Worm (Caenorhabditis elegans) whole organism, L2 larva: Measurements from ENCODE around the gene K10D11.7.

Experiments used
- C34F6.9 ChIP-seq: fragments of 150-350 bp; optimal IDR thresholded peaks from 2 replicates; lab custom pipeline; 2014; ENCODE audit warnings: missing biosample characterization, missing genetic modification characterization
- F13H6.1 ChIP-seq: sonication (generic microtip); optimal IDR thresholded peaks from 2 replicates; lab custom pipeline; 2016; ENCODE audit warnings: missing genetic modification characterization, missing compliant biosample characterization
- R02D3.7 ChIP-seq: fragments of 150-350 bp; optimal IDR thresholded peaks from 2 replicates; lab custom pipeline; 2014; ENCODE audit warnings: missing biosample characterization, missing genetic modification characterization
- Y55F3AM.14 ChIP-seq: fragments of 200-800 bp; sonication (Bioruptor generic); optimal IDR thresholded peaks from 2 replicates; lab custom pipeline; 2018; ENCODE audit warnings: mild to moderate bottlenecking, missing genetic modification characterization, missing compliant biosample characterization
- ZK546.5 ChIP-seq: sonication (generic microtip); optimal IDR thresholded peaks from 2 replicates; lab custom pipeline; 2017; ENCODE audit warnings: missing biosample characterization, missing genetic modification characterization
- aly-2 ChIP-seq: fragments of 150-350 bp; optimal IDR thresholded peaks from 2 replicates; lab custom pipeline; 2014; ENCODE audit warnings: missing biosample characterization, missing genetic modification characterization
- ama-1 ChIP-seq: fragments of 150-350 bp; optimal IDR thresholded peaks from 2 replicates; lab custom pipeline; 2018; ENCODE audit warnings: inconsistent platforms
- ceh-16 ChIP-seq: fragments of 150-350 bp; optimal IDR thresholded peaks from 2 replicates; lab custom pipeline; 2014; ENCODE audit warnings: missing biosample characterization, missing genetic modification characterization
- ceh-82 ChIP-seq: fragments of 150-350 bp; optimal IDR thresholded peaks from 2 replicates; lab custom pipeline; 2014; ENCODE audit warnings: missing biosample characterization, missing genetic modification characterization
- crh-2 ChIP-seq: sonication (generic microtip); optimal IDR thresholded peaks from 2 replicates; lab custom pipeline; 2017; ENCODE audit warnings: missing biosample characterization, missing genetic modification characterization
- dmd-4 ChIP-seq: sonication (generic microtip); optimal IDR thresholded peaks from 2 replicates; lab custom pipeline; 2017; ENCODE audit warnings: missing biosample characterization, missing genetic modification characterization
- egl-27 ChIP-seq: sonication (generic microtip); optimal IDR thresholded peaks from 3 replicates; lab custom pipeline; 2017; ENCODE audit warnings: missing biosample characterization, missing genetic modification reagents, missing genetic modification characterization
- elt-1 ChIP-seq: fragments of 150-350 bp; optimal IDR thresholded peaks from 2 replicates; lab custom pipeline; 2014; ENCODE audit warnings: missing biosample characterization, missing genetic modification characterization
- fos-1 ChIP-seq: fragments of 150-350 bp; optimal IDR thresholded peaks from 2 replicates; lab custom pipeline; 2014; ENCODE audit warnings: missing biosample characterization, missing genetic modification characterization
- lin-11 ChIP-seq: fragments of 150-350 bp; sonication (generic microtip); optimal IDR thresholded peaks from 2 replicates; lab custom pipeline; 2014; ENCODE audit warnings: missing biosample characterization, missing genetic modification characterization, inconsistent platforms, mixed read lengths
- lin-39 ChIP-seq: fragments of 150-350 bp; optimal IDR thresholded peaks from 2 replicates; lab custom pipeline; 2014; ENCODE audit warnings: missing biosample characterization, missing genetic modification reagents, missing genetic modification characterization
- lsy-2 ChIP-seq, 2 experiments: fragments of 150-350 bp in 1 of 2; sonication (generic microtip) in 1 of 2; optimal IDR thresholded peaks; 2 replicates each; lab custom pipeline; 2014 to 2017; ENCODE audit warnings: missing biosample characterization in 2 of 2, missing genetic modification characterization in 2 of 2
- mbf-1 ChIP-seq: sonication (generic microtip); optimal IDR thresholded peaks from 2 replicates; lab custom pipeline; 2017; ENCODE audit warnings: missing biosample characterization, missing genetic modification characterization
- nhr-10 ChIP-seq: sonication (generic microtip); optimal IDR thresholded peaks from 2 replicates; lab custom pipeline; 2017; ENCODE audit warnings: missing biosample characterization, missing genetic modification characterization
- nhr-11 ChIP-seq: fragments of 150-350 bp; optimal IDR thresholded peaks from 2 replicates; lab custom pipeline; 2014; ENCODE audit warnings: missing biosample characterization, missing genetic modification characterization
- nhr-12 ChIP-seq: fragments of 150-350 bp; optimal IDR thresholded peaks from 2 replicates; lab custom pipeline; 2014; ENCODE audit warnings: missing biosample characterization, missing genetic modification characterization
- nhr-129 ChIP-seq: fragments of 150-350 bp; optimal IDR thresholded peaks from 2 replicates; lab custom pipeline; 2014; ENCODE audit warnings: missing biosample characterization, missing genetic modification characterization
- nhr-21 ChIP-seq: fragments of 150-350 bp; optimal IDR thresholded peaks from 2 replicates; lab custom pipeline; 2014; ENCODE audit warnings: missing biosample characterization, missing genetic modification characterization
- nhr-23 ChIP-seq: fragments of 150-350 bp; optimal IDR thresholded peaks from 2 replicates; lab custom pipeline; 2014; ENCODE audit warnings: missing biosample characterization, missing genetic modification reagents, missing genetic modification characterization
- nhr-237 ChIP-seq: fragments of 150-350 bp; optimal IDR thresholded peaks from 2 replicates; lab custom pipeline; 2014; ENCODE audit warnings: missing biosample characterization, missing genetic modification characterization
- nhr-25 ChIP-seq: fragments of 150-350 bp; sonication (generic microtip); optimal IDR thresholded peaks from 3 replicates; lab custom pipeline; 2014; ENCODE audit warnings: missing biosample characterization, missing genetic modification characterization
- nhr-6 ChIP-seq: fragments of 150-350 bp; optimal IDR thresholded peaks from 2 replicates; lab custom pipeline; 2014; ENCODE audit warnings: missing biosample characterization, missing genetic modification characterization
- nhr-77 ChIP-seq: fragments of 150-350 bp; optimal IDR thresholded peaks from 2 replicates; lab custom pipeline; 2014; ENCODE audit warnings: missing biosample characterization, missing genetic modification characterization
- peb-1 ChIP-seq: fragments of 150-350 bp; optimal IDR thresholded peaks from 2 replicates; lab custom pipeline; 2014; ENCODE audit warnings: missing biosample characterization, missing genetic modification characterization
- sem-4 ChIP-seq: fragments of 150-350 bp; optimal IDR thresholded peaks from 2 replicates; lab custom pipeline; 2014; ENCODE audit warnings: missing biosample characterization, missing genetic modification reagents, missing genetic modification characterization
- skn-1 ChIP-seq: sonication (generic microtip); optimal IDR thresholded peaks from 2 replicates; lab custom pipeline; 2017; ENCODE audit warnings: missing biosample characterization, missing genetic modification characterization
- sma-3 ChIP-seq: sonication (generic microtip); optimal IDR thresholded peaks from 2 replicates; lab custom pipeline; 2016; ENCODE audit warnings: missing genetic modification reagents, missing genetic modification characterization, missing compliant biosample characterization
- sma-9 ChIP-seq, 2 experiments: fragments of 150-350 bp in 1 of 2; sonication (generic microtip) in 1 of 2; optimal IDR thresholded peaks; 2 replicates each; lab custom pipeline; 2014 to 2016; ENCODE audit warnings: missing genetic modification characterization in 2 of 2, mild to moderate bottlenecking in 1 of 2, missing biosample characterization in 1 of 2, missing compliant biosample characterization in 1 of 2, missing genetic modification reagents in 1 of 2, moderate library complexity in 1 of 2
- snpc-4 ChIP-seq: fragments of 150-350 bp; optimal IDR thresholded peaks from 2 replicates; lab custom pipeline; 2014; ENCODE audit warnings: missing biosample characterization, missing genetic modification characterization
- unc-39 ChIP-seq: fragments of 150-350 bp; optimal IDR thresholded peaks from 2 replicates; lab custom pipeline; 2014; ENCODE audit warnings: missing biosample characterization, missing genetic modification characterization
- unc-55 ChIP-seq: fragments of 150-350 bp; sonication (generic microtip); optimal IDR thresholded peaks from 3 replicates; lab custom pipeline; 2014; ENCODE audit warnings: missing biosample characterization, missing genetic modification reagents, missing genetic modification characterization
- unc-62 ChIP-seq: fragments of 150-350 bp; optimal IDR thresholded peaks from 2 replicates; lab custom pipeline; 2014; ENCODE audit warnings: missing biosample characterization, missing genetic modification reagents, missing genetic modification characterization
- zag-1 ChIP-seq: fragments of 150-350 bp; optimal IDR thresholded peaks from 2 replicates; lab custom pipeline; 2014; ENCODE audit warnings: missing biosample characterization, missing genetic modification characterization
- ztf-1 ChIP-seq: fragments of 200-800 bp; sonication (Bioruptor generic); conservative IDR thresholded peaks from 2 replicates; pipeline ENCODE4 v1.3.6; 2022; ENCODE audit warnings: missing genetic modification characterization, missing compliant biosample characterization
- ztf-4 ChIP-seq: fragments of 150-350 bp; optimal IDR thresholded peaks from 2 replicates; lab custom pipeline; 2014; ENCODE audit warnings: missing biosample characterization, missing genetic modification characterization

K10D11.7 gene

DNA sequence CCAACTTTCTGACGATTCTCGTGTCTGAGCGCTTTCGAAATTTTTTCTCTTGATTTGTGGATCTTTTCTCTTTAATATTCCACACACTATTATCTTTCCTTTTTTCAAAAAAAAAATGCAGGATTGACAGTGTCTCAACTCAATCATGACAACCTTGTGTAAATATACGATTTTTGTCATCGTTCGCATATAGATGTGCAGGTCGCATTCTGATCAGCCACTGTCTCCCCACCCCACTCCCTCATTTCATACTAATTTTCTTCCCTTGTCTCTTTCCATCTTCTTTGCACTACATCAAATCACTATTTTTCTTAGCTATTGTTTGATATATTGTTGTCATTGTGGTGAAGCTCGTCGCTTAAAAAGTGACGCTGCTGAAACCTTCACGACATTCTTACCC is 39.5 kb upstream of the K10D11.7 start:
- TF ChIP-seq nhr-25 (tag; lab: Kevin White, UChicago) (peak; percentile 18), unc-62 (GFP tag; lab: Kevin White, UChicago) (no peak)

DNA sequence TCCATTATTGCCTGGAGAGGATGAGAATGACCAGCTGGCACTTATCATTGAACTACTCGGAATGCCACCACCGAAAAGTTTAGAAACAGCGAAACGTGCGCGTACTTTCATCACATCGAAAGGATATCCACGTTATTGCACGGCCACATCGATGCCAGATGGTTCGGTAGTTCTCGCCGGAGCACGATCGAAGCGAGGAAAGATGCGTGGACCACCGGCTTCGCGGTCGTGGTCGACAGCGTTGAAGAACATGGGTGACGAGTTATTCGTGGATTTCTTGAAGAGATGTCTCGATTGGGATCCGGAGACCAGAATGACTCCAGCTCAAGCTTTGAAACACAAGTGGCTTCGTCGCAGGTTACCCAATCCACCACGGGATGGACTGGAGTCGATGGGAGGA is 37.7 kb upstream of the K10D11.7 start:
- TF ChIP-seq nhr-10 (no peak), nhr-77 (tag; lab: Kevin White, UChicago) (no peak), nhr-12 (tag; lab: Kevin White, UChicago) (no peak), sem-4 (tag; lab: Kevin White, UChicago) (no peak), ama-1 (lab: Kevin White, UChicago) (no peak), lin-11 (no peak), lin-39 (tag; lab: Kevin White, UChicago) (no peak), lsy-2 (tag; optimal IDR thresholded peaks at IDR 0.05; lab: Kevin White, UChicago) (no peak), unc-62 (GFP tag; lab: Kevin White, UChicago) (no peak), sma-9 (GFP tag; optimal IDR thresholded peaks at IDR 0.05; lab: Kevin White, UChicago) (no peak), sma-9 (tag; optimal IDR thresholded peaks at IDR 0.05; lab: Kevin White, UChicago) (no peak), crh-2 (tag; lab: Kevin White, UChicago) (no peak), ZK546.5 (tag; lab: Kevin White, UChicago) (no peak), mbf-1 (no peak), snpc-4 (tag; lab: Kevin White, UChicago) (no peak), Y55F3AM.14 (GFP tag; lab: Kevin White, UChicago) (no peak), nhr-237 (tag; lab: Kevin White, UChicago) (no peak), C34F6.9 (tag; lab: Kevin White, UChicago) (no peak), dmd-4 (tag; lab: Kevin White, UChicago) (no peak), nhr-21 (tag; lab: Kevin White, UChicago) (no peak)

DNA sequence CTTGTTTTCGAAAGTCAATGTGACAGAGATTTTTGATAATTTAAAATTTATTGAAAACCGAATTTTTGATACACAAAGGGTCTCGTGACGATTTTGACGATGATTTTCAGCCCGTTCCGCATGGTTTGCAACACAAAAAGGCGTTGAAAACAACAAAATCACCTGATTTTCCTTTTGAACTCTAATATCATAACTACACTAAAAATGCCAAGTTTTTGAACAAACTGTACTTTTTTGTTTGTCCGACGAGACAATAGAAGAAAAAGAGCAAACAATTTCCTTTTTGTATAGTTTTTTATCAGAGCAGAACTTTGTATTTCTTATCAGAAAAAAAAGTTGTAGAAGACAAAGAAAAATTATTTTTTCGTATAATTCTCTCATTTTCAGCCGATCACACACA is 36.4 kb upstream of the K10D11.7 start:
- TF ChIP-seq nhr-129 (tag; lab: Kevin White, UChicago): peak; percentile 19
- no peak for TF ChIP-seq ztf-4 (tag; lab: Kevin White, UChicago)
- no peak for TF ChIP-seq zag-1 (tag; lab: Kevin White, UChicago)

DNA sequence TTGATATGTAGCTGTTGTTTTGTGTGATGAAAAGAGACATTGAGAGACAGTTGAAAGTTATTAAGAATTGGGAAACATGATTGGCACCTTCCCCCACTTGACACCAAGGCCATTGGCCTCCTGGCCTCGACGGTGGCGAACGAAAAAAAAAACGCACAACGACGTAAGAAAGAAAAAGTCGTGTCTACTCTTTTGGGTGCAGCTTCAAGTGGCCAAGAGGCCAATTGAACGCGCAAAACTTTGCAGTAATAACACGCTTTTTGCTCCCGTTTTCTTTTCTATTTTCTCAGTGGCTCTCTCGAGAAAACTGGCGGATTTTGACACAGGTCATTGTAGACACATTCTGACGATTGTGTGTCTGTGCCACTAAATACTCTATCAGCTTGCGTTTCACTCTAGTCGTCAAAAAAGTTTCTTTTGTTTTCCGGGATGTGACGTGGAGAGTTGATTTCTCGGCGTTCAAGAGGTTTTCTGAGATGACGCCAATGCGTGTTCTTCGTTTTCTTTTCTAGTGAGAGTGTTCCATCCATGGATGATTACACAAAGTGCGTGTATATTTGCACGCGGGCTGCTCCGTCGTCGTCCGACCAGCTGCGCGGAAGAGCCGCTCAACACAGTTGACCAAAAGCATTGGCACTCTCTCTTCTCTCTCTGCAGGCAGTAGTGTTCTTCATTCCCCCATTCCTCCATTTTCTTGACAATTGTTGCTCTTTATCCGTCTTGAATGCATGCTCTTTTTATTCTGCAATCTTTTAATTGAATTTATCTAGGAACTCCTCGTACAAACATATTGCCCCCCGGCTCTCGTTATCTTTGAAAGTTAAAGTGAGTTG is 34.9 kb upstream of the K10D11.7 start:
- TF ChIP-seq ztf-1 (GFP tag; lab: Robert Waterston, UW): no peak
- no peak for TF ChIP-seq peb-1 (tag; lab: Kevin White, UChicago)
- peak; percentile 5 for TF ChIP-seq ztf-4 (tag; lab: Kevin White, UChicago)
- TF ChIP-seq nhr-25 (tag; lab: Kevin White, UChicago): peak; percentile 8
- TF ChIP-seq, all 48 proteins: peak for 2

DNA sequence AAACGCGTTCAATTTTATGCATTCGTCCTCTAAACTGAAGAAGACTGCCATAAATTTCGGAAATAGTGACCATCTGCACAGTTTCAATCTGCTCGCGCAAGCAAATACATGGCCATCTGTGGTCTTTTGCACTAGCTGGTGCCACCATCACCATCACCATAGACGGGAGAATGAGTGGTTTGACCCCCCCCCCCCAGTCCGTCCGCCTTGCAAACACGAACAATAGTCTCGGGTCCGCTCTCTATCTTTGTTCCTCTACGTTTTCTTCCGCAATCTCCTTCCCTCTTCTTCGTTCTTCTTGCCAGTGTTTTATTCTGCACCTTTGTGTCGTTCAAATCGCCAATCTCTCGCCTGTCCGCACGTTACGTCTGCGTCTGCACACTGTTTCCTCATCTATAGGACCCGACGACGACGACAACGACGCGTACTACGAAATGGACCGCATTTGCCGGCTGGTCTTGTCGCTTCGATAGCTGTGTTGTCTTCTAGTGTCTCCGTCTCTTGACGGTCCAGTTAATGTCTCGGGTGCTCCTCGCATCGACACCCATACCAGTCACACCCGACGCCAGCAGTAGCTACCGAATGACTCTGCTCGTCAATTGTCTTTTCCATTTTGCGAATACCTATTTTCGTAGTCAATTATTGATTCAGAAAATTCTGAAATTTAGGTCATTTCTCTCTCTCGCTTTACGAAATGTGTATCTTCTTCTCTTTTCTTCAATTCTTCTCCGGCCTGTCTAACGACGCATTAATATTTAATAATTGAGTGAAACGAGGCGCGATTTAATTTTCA is 34.1 kb upstream of the K10D11.7 start:
- no peak for TF ChIP-seq nhr-77 (tag; lab: Kevin White, UChicago)
- TF ChIP-seq nhr-11 (tag; lab: Kevin White, UChicago): no peak
- no peak for TF ChIP-seq elt-1 (tag; lab: Kevin White, UChicago)
- peak; percentile 51 for TF ChIP-seq zag-1 (tag; lab: Kevin White, UChicago)
- no peak for TF ChIP-seq ceh-16 (tag; lab: Kevin White, UChicago)
- peak; percentile 21 for TF ChIP-seq sma-9 (GFP tag; optimal IDR thresholded peaks at IDR 0.05; lab: Kevin White, UChicago)
- no peak for TF ChIP-seq sma-9 (tag; optimal IDR thresholded peaks at IDR 0.05; lab: Kevin White, UChicago)
- no peak for TF ChIP-seq lsy-2 (tag; optimal IDR thresholded peaks at IDR 0.05; lab: Kevin White, UChicago)
- no peak for TF ChIP-seq ztf-4 (tag; lab: Kevin White, UChicago)
- TF ChIP-seq ceh-82 (tag; lab: Kevin White, UChicago): no peak
- TF ChIP-seq lin-11: no peak
- TF ChIP-seq nhr-6 (tag; lab: Kevin White, UChicago): no peak
- TF ChIP-seq Y55F3AM.14 (GFP tag; lab: Kevin White, UChicago): no peak
- no peak for TF ChIP-seq unc-39 (tag; lab: Kevin White, UChicago)
- no peak for TF ChIP-seq skn-1 (tag; lab: Kevin White, UChicago)
- TF ChIP-seq nhr-129 (tag; lab: Kevin White, UChicago): peak; percentile 83
- no peak for TF ChIP-seq sma-3 (GFP tag; lab: Kevin White, UChicago)
- TF ChIP-seq nhr-237 (tag; lab: Kevin White, UChicago): no peak
- no peak for TF ChIP-seq ZK546.5 (tag; lab: Kevin White, UChicago)
- TF ChIP-seq snpc-4 (tag; lab: Kevin White, UChicago): no peak
- TF ChIP-seq fos-1 (tag; lab: Kevin White, UChicago): no peak
- TF ChIP-seq nhr-21 (tag; lab: Kevin White, UChicago): no peak
- TF ChIP-seq nhr-10: no peak
- no peak for TF ChIP-seq C34F6.9 (tag; lab: Kevin White, UChicago)
- TF ChIP-seq unc-55: peak; percentile 22
- no peak for TF ChIP-seq unc-62 (GFP tag; lab: Kevin White, UChicago)
- no peak for TF ChIP-seq egl-27 (tag; lab: Kevin White, UChicago)
- no peak for TF ChIP-seq R02D3.7 (tag; lab: Kevin White, UChicago)
- TF ChIP-seq nhr-23 (tag; lab: Kevin White, UChicago): no peak
- no peak for TF ChIP-seq dmd-4 (tag; lab: Kevin White, UChicago)
- TF ChIP-seq F13H6.1: peak; percentile 21
- TF ChIP-seq aly-2 (tag; lab: Kevin White, UChicago): no peak
